Fruit fly (Drosophila melanogaster) S2 (cell line): Measurements from ENCODE around the gene Poxm.

Experiments used
- CG8478 ChIP-seq: fragments of >200 bp; optimal IDR thresholded peaks from 2 replicates; lab custom pipeline; 2018
- CTCF ChIP-seq, 2 experiments: fragments of >200 bp; optimal IDR thresholded peaks; 2 replicates each; lab custom pipeline; 2018

DNA sequence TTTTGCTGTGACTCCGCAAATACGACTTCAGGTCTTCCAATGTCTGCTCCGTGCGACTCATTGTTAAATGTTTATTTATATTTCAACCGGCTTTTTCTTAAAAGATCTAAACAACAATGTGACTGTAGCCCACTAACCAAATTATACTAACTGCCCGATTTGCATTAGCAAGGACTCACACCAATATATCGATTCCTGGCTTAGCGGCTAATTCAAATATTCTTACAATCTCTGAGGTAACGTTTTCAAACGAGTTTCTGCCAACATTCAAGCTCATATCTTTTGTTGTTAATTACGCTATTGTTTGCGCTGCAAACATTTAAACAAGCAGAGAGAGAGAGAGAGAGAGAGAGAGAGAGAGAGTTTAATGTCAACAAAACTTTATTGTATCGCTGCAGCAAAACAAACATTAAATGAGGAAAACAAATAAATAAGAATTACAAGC, 25.1 kb downstream of the Poxm start, which contains the start of gene tex:
- no peak for TF ChIP-seq CTCF (optimal IDR thresholded peaks at IDR 0.05; lab: Kevin White, UChicago)
- no peak for TF ChIP-seq CG8478 (lab: Kevin White, UChicago)
